Fruit fly (Drosophila melanogaster) whole organism, pupa: ENCODE results near the gene CG13055.

Source experiments
- CG10348 ChIP-seq: fragments of 200-800 bp; sonication (Bioruptor generic); IDR thresholded peaks from 2 replicates; pipeline ENCODE4 v1.3.6; 2022; ENCODE audit warnings: missing biosample characterization, missing genetic modification characterization
- CG12605 ChIP-seq: fragments of 200-800 bp; sonication (Bioruptor generic); IDR thresholded peaks from 2 replicates; pipeline ENCODE4 v1.3.6; 2022; ENCODE audit warnings: missing biosample characterization, missing genetic modification characterization
- CG17806 ChIP-seq: fragments of 200-800 bp; sonication (Bioruptor generic); optimal IDR thresholded peaks from 2 replicates; lab custom pipeline; 2018; ENCODE audit warnings: missing biosample characterization, mild to moderate bottlenecking, missing genetic modification characterization, moderate library complexity
- CG34367 ChIP-seq: fragments of 200-800 bp; sonication (Bioruptor generic); optimal IDR thresholded peaks from 2 replicates; lab custom pipeline; 2018; ENCODE audit warnings: missing biosample characterization, mild to moderate bottlenecking, missing genetic modification characterization
- Snoo ChIP-seq: fragments of 200-800 bp; sonication (Bioruptor generic); optimal IDR thresholded peaks from 3 replicates; lab custom pipeline; 2017; ENCODE audit warnings: missing biosample characterization, mild to moderate bottlenecking, missing genetic modification characterization, inconsistent platforms
- gl ChIP-seq: fragments of 200-800 bp; sonication (Bioruptor generic); optimal IDR thresholded peaks from 2 replicates; lab custom pipeline; 2018; ENCODE audit warnings: missing biosample characterization, mild to moderate bottlenecking, missing genetic modification characterization

- TF ChIP-seq CG12605, result no peak
- TF ChIP-seq CG10348 (GFP tag; lab: Robert Waterston, UW), result 0 out of 2 replicates have a peak, but pooled peaks have one; percentile 16
- TF ChIP-seq CG34367 (tag; lab: Kevin White, UChicago), result no peak
- TF ChIP-seq CG17806, result no peak
- TF ChIP-seq gl (tag; lab: Kevin White, UChicago), result no peak
- TF ChIP-seq Snoo (tag; lab: Kevin White, UChicago), result no peak
Observed at dm6 chr3L:16283821-16284220, 31.7 kb upstream of the CG13055 start, which contains the start of gene CG13048.
